Fruit fly (Drosophila melanogaster) whole organism, prepupa: Measurements from ENCODE around the gene CG12111.

Experiments
- CG3032 ChIP-seq: fragments of 200-800 bp; optimal IDR thresholded peaks from 2 replicates; lab custom pipeline; 2019; ENCODE audit warnings: missing biosample characterization, mild to moderate bottlenecking, missing genetic modification characterization, moderate library complexity
- CG6276 ChIP-seq: fragments of 200-800 bp; sonication (Bioruptor generic); optimal IDR thresholded peaks from 2 replicates; lab custom pipeline; 2017; ENCODE audit warnings: missing biosample characterization, mild to moderate bottlenecking, missing genetic modification characterization
- CG6854 ChIP-seq: fragments of 200-800 bp; sonication (Bioruptor generic); optimal IDR thresholded peaks from 2 replicates; lab custom pipeline; 2017; ENCODE audit warnings: missing biosample characterization, mild to moderate bottlenecking, missing genetic modification characterization
- CG7368 ChIP-seq: fragments of 200-800 bp; sonication (Bioruptor generic); optimal IDR thresholded peaks from 3 replicates; lab custom pipeline; 2016; ENCODE audit warnings: missing biosample characterization, missing genetic modification characterization
- Hr38 ChIP-seq: sonication (Bioruptor generic); optimal IDR thresholded peaks from 2 replicates; lab custom pipeline; 2016; ENCODE audit warnings: missing biosample characterization, missing genetic modification characterization
- Hr4 ChIP-seq: fragments of 200-800 bp; sonication (Bioruptor generic); optimal IDR thresholded peaks from 3 replicates; lab custom pipeline; 2016; ENCODE audit warnings: missing biosample characterization, missing genetic modification characterization
- Met ChIP-seq: fragments of 200-800 bp; sonication (Bioruptor generic); optimal IDR thresholded peaks from 3 replicates; lab custom pipeline; 2016; ENCODE audit warnings: missing biosample characterization, missing genetic modification characterization
- acj6 ChIP-seq: fragments of 200-800 bp; sonication (Bioruptor generic); optimal IDR thresholded peaks from 3 replicates; lab custom pipeline; 2016; ENCODE audit warnings: missing biosample characterization, missing genetic modification characterization
- fd59A ChIP-seq: fragments of 200-800 bp; sonication (Bioruptor generic); optimal IDR thresholded peaks from 2 replicates; lab custom pipeline; 2017; ENCODE audit warnings: missing biosample characterization, mild to moderate bottlenecking, missing genetic modification characterization, missing genetic modification reagents
- vri ChIP-seq: fragments of 200-800 bp; sonication (Bioruptor generic); optimal IDR thresholded peaks from 3 replicates; lab custom pipeline; 2016; ENCODE audit warnings: missing biosample characterization, mild to moderate bottlenecking, missing genetic modification characterization

- peak; percentile 15 for TF ChIP-seq CG3032 (tag; lab: Kevin White, UChicago)
- peak; percentile 38 for TF ChIP-seq Hr4 (GFP tag; lab: Kevin White, UChicago)
- no peak for TF ChIP-seq vri (GFP tag; lab: Kevin White, UChicago)
- peak; percentile 36 for TF ChIP-seq Met (GFP tag; lab: Kevin White, UChicago)
- TF ChIP-seq fd59A (GFP tag; lab: Kevin White, UChicago), result no peak
- peak; percentile 47 for TF ChIP-seq CG6854 (GFP tag; lab: Kevin White, UChicago)
- TF ChIP-seq acj6, result no peak
- TF ChIP-seq CG7368 (GFP tag; lab: Kevin White, UChicago), result peak; percentile 31
- peak; percentile 83 for TF ChIP-seq CG6276
- TF ChIP-seq Hr38 (GFP tag; lab: Kevin White, UChicago), result no peak
These were observed 21.9 kb upstream of the CG12111 start for dm6 chrX:8592437-8593158.
